Worm (Caenorhabditis elegans): ENCODE data around the gene ist-1.
A peak's percentile ranks its signal among the peaks of the same experiment; 100 is the strongest.

The ist-1 gene

ce11 chrX:7181627-7182026 lies 55.2 kb downstream of the ist-1 start (continued):
- no peak for TF ChIP-seq him-1 (tag; optimal IDR thresholded peaks at IDR 0.05)
- TF ChIP-seq die-1 (tag; optimal IDR thresholded peaks at IDR 0.05): no peak
- peak; percentile 69 for TF ChIP-seq ets-4 (GFP tag; optimal IDR thresholded peaks at IDR 0.05)
- peak; percentile 61; the same call in 1 of the 2 replicates for TF ChIP-seq ztf-6 (GFP tag; IDR thresholded peaks at IDR 0.05)
- no peak for TF ChIP-seq tbx-9 (tag; optimal IDR thresholded peaks at IDR 0.05; ENCODE audit: borderline replicate concordance)
- TF ChIP-seq lir-1 (GFP tag; conservative IDR thresholded peaks at IDR 0.05): peak; percentile 72
- peak; percentile 49 for TF ChIP-seq akir-1 (GFP tag; optimal IDR thresholded peaks at IDR 0.05)
- TF ChIP-seq ekl-4 (GFP tag; IDR thresholded peaks at IDR 0.05): peak; percentile 79
- TF ChIP-seq ama-1 (optimal IDR thresholded peaks at IDR 0.05): no peak
- no peak for TF ChIP-seq ama-1 (GFP tag; optimal IDR thresholded peaks at IDR 0.05)
- no peak for TF ChIP-seq mel-28 (tag; optimal IDR thresholded peaks at IDR 0.05; ENCODE audit: borderline replicate concordance)
- TF ChIP-seq sptf-2 (GFP tag; optimal IDR thresholded peaks at IDR 0.05): no peak
- no peak for TF ChIP-seq snpc-4 (GFP tag; optimal IDR thresholded peaks at IDR 0.05)
- peak in 1 of 4 experiments; percentile 77 for TF ChIP-seq snpc-4 (tag; optimal IDR thresholded peaks at IDR 0.05)
- no peak for TF ChIP-seq lsl-1 (GFP tag; optimal IDR thresholded peaks at IDR 0.05)
- TF ChIP-seq ceh-100 (GFP tag; IDR thresholded peaks at IDR 0.05): peak; percentile 54; the same call in 1 of the 2 replicates
- TF ChIP-seq bed-2 (GFP tag; IDR thresholded peaks at IDR 0.05): no peak
- TF ChIP-seq F37B4.10 (GFP tag; IDR thresholded peaks at IDR 0.05): no peak
- peak; percentile 97 for TF ChIP-seq Y56A3A.18 (GFP tag; IDR thresholded peaks at IDR 0.05)
- no peak for TF ChIP-seq F39B2.1 (GFP tag; IDR thresholded peaks at IDR 0.05)
- peak; percentile 2 for TF ChIP-seq snpc-1.3 (tag; optimal IDR thresholded peaks at IDR 0.05; ENCODE audit: insufficient read depth)
- TF ChIP-seq atf-7 (tag; optimal IDR thresholded peaks at IDR 0.05): peak; percentile 94
- TF ChIP-seq let-607 (tag; optimal IDR thresholded peaks at IDR 0.05): peak in 1 of 2 experiments; percentile 88
- TF ChIP-seq F22D6.2 (tag; optimal IDR thresholded peaks at IDR 0.05): peak; percentile 83
- no peak for TF ChIP-seq dpl-1 (GFP tag; optimal IDR thresholded peaks at IDR 0.05)
- no peak for TF ChIP-seq sea-2 (GFP tag; IDR thresholded peaks at IDR 0.05)
- peak; percentile 16 for TF ChIP-seq nhr-179 (tag; optimal IDR thresholded peaks at IDR 0.05)
- no peak for TF ChIP-seq attf-3 (GFP tag; conservative IDR thresholded peaks at IDR 0.05)
- TF ChIP-seq F49E8.2 (tag; optimal IDR thresholded peaks at IDR 0.05; ENCODE audit: insufficient read depth): no peak
- TF ChIP-seq F52B5.7 (tag; optimal IDR thresholded peaks at IDR 0.05): no peak
- no peak for TF ChIP-seq F57A8.1 (GFP tag; optimal IDR thresholded peaks at IDR 0.05)
- TF ChIP-seq Y53G8AR.9 (GFP tag; conservative IDR thresholded peaks at IDR 0.05): no peak; the same call in 1 of the 2 replicates
- no peak for TF ChIP-seq dpff-1 (tag; optimal IDR thresholded peaks at IDR 0.05)
- TF ChIP-seq nhr-80 (tag; optimal IDR thresholded peaks at IDR 0.05): peak; percentile 92
- no peak for TF ChIP-seq ceh-58 (GFP tag; IDR thresholded peaks at IDR 0.05)
- 0 out of 2 replicates have a peak, but pooled peaks have one; percentile 45 for TF ChIP-seq madf-3 (GFP tag; IDR thresholded peaks at IDR 0.05)
- peak; percentile 26 for TF ChIP-seq T07F8.4 (tag; optimal IDR thresholded peaks at IDR 0.05)
- no peak for TF ChIP-seq aptf-2 (GFP tag; conservative IDR thresholded peaks at IDR 0.05)
- no peak for TF ChIP-seq snpc-3.4 (tag; optimal IDR thresholded peaks at IDR 0.05)
- peak; percentile 99 for TF ChIP-seq lin-40 (tag; optimal IDR thresholded peaks at IDR 0.05)

DNA sequence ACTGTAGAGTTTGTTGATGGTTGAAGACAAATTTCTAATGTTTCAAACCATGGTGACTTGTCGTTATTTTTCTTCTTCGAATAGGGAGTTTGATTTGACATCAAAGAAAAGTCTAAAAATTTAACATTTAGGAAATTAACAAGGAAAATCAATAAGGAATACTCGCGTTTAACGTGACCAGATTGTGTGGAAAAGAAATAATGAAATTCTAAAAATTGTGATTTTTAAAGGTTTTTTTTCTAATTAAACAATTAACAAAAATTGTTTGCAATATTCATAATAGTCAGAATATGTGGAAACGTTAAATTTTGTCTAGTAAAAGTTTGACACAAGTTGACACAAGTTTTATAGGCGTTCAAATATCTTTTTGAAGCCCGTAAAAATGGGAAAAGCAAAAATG lies 61.2 kb downstream of the ist-1 start, which contains the start of gene C55B6.4:
Gene C55B6.4 (minus strand): TSS at position 101 of the 400 bp plus-strand sequence.
- TF ChIP-seq rpc-1 (optimal IDR thresholded peaks at IDR 0.05) (no peak), rpc-1 (tag; optimal IDR thresholded peaks at IDR 0.05) (no peak), F23B12.7 (tag; optimal IDR thresholded peaks at IDR 0.05; ENCODE audit: insufficient read depth) (no peak), egl-18 (GFP tag; IDR thresholded peaks at IDR 0.05) (no peak), B0019.2 (GFP tag; conservative IDR thresholded peaks at IDR 0.05) (no peak)

Data from whole organism, young adult.